Fruit fly (Drosophila melanogaster): ENCODE data around the gene CG8838.

The CG8838 gene

dm6 chr2L:3370920-3371319, 13.5 kb downstream of the CG8838 start:
- TF ChIP-seq dmrt93B (GFP tag; optimal IDR thresholded peaks at IDR 0.05) (no peak), psq (GFP tag; optimal IDR thresholded peaks at IDR 0.05) (no peak), Rel (GFP tag; optimal IDR thresholded peaks at IDR 0.05) (no peak), Rel (tag; optimal IDR thresholded peaks at IDR 0.05) (no peak), HLH106 (tag; optimal IDR thresholded peaks at IDR 0.05) (no peak)

DNA sequence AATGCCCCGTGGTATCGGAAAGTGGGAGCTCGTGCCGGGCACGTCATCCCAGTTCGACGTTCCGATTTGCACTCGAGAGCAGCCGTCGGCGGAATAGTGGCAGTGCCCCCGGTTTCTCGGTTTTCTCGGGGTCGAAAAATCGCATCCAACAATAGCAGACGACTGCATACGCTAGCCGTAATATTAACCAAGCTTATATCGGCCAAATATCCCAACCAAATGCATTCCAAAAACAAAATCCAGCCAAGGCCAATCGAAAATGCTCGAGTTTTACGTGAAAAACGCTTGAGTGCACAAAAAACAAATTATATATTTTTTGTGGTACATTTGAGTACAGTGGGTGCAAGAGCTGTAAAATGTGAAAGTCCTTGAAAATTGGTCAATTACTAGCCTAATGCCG, 13.9 kb downstream of the CG8838 start:
- TF ChIP-seq ey (GFP tag; optimal IDR thresholded peaks at IDR 0.05) (no peak), GATAd (GFP tag; optimal IDR thresholded peaks at IDR 0.05) (no peak), woc (GFP tag; optimal IDR thresholded peaks at IDR 0.05) (no peak), Hr83 (GFP tag; optimal IDR thresholded peaks at IDR 0.05; ENCODE audit: poor library complexity, severe bottlenecking) (no peak), Rel (GFP tag; optimal IDR thresholded peaks at IDR 0.05) (no peak), Rel (tag; optimal IDR thresholded peaks at IDR 0.05) (no peak), foxo (GFP tag; optimal IDR thresholded peaks at IDR 0.05) (no peak), dsf (GFP tag; optimal IDR thresholded peaks at IDR 0.05; ENCODE audit: borderline replicate concordance) (no peak), Mio (GFP tag; optimal IDR thresholded peaks at IDR 0.05) (no peak), rgr (GFP tag; optimal IDR thresholded peaks at IDR 0.05) (no peak), tai (GFP tag; optimal IDR thresholded peaks at IDR 0.05) (no peak)

dm6 chr2L:3371776-3372383, 14.4 kb downstream of the CG8838 start:
- no peak for TF ChIP-seq Vsx2 (GFP tag; optimal IDR thresholded peaks at IDR 0.05; ENCODE audit: partially characterized antibody)
- no peak for TF ChIP-seq Rel (GFP tag; optimal IDR thresholded peaks at IDR 0.05)
- TF ChIP-seq Rel (tag; optimal IDR thresholded peaks at IDR 0.05): peak; percentile 94
- TF ChIP-seq dmrt93B (GFP tag; optimal IDR thresholded peaks at IDR 0.05): no peak

DNA sequence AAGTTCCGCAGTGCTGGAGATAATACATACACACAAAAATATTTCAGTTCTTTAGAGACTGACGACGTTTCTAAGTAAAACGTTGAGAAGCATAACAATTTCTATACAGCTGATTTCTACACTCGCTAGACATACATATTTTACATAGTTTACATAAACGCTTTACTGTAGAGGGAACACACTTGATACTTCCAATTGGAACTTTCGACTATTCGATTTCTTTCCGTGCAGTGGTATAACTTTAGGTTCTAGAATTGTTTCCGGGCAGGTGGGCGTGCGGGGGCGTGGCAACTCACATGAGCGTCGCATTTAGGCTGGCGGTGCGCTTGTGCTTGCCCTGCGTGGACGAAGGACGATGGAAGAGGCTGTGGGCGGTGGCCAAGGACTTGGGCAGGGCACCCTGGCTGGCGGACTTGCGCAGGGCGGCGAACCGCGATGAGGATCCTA, 15.1 kb downstream of the CG8838 start:
- TF ChIP-seq dmrt93B (GFP tag; optimal IDR thresholded peaks at IDR 0.05) (no peak), Abd-B (GFP tag; optimal IDR thresholded peaks at IDR 0.05) (no peak), ey (GFP tag; optimal IDR thresholded peaks at IDR 0.05) (no peak), dsf (GFP tag; optimal IDR thresholded peaks at IDR 0.05; ENCODE audit: borderline replicate concordance) (no peak), CG9705 (GFP tag; optimal IDR thresholded peaks at IDR 0.05) (no peak), fru (GFP tag; optimal IDR thresholded peaks at IDR 0.05) (peak; percentile 19), jim (GFP tag; optimal IDR thresholded peaks at IDR 0.05) (no peak), Hnf4 (GFP tag; optimal IDR thresholded peaks at IDR 0.05) (peak; percentile 12), lola (GFP tag; optimal IDR thresholded peaks at IDR 0.05) (no peak), sage (GFP tag; optimal IDR thresholded peaks at IDR 0.05) (no peak), Dfd (GFP tag; optimal IDR thresholded peaks at IDR 0.05) (no peak), psq (GFP tag; optimal IDR thresholded peaks at IDR 0.05) (peak; percentile 13), dl (GFP tag; optimal IDR thresholded peaks at IDR 0.05; ENCODE audit: insufficient read depth in 1 of 2, partially characterized antibody in 2 of 2) (no peak), woc (GFP tag; optimal IDR thresholded peaks at IDR 0.05) (no peak), tai (GFP tag; optimal IDR thresholded peaks at IDR 0.05) (no peak), sv (GFP tag; optimal IDR thresholded peaks at IDR 0.05) (no peak), rgr (GFP tag; optimal IDR thresholded peaks at IDR 0.05) (no peak), OdsH (GFP tag; optimal IDR thresholded peaks at IDR 0.05) (no peak), foxo (GFP tag; optimal IDR thresholded peaks at IDR 0.05) (peak in 1 of 2 experiments; percentile 10), Hr83 (GFP tag; optimal IDR thresholded peaks at IDR 0.05; ENCODE audit: poor library complexity, severe bottlenecking) (no peak), CrebA (GFP tag; optimal IDR thresholded peaks at IDR 0.05; ENCODE audit: borderline replicate concordance) (no peak), usp (GFP tag; optimal IDR thresholded peaks at IDR 0.05) (no peak), HLH106 (tag; optimal IDR thresholded peaks at IDR 0.05) (peak; percentile 31)

dm6 chr2L:3373242-3373641, 15.8 kb downstream of the CG8838 start, which contains the start of gene GramD1B:
Gene GramD1B (minus strand): TSS chr2L:3373372.
- TF ChIP-seq Jra (GFP tag; optimal IDR thresholded peaks at IDR 0.05) (peak; percentile 6), lola (GFP tag; optimal IDR thresholded peaks at IDR 0.05) (no peak), dsf (GFP tag; optimal IDR thresholded peaks at IDR 0.05; ENCODE audit: borderline replicate concordance) (no peak), CG9705 (GFP tag; optimal IDR thresholded peaks at IDR 0.05) (no peak), dl (GFP tag; optimal IDR thresholded peaks at IDR 0.05; ENCODE audit: insufficient read depth in 1 of 2, partially characterized antibody in 2 of 2) (no peak), foxo (GFP tag; optimal IDR thresholded peaks at IDR 0.05) (peak in 1 of 2 experiments; percentile 23), Dif (GFP tag; optimal IDR thresholded peaks at IDR 0.05; ENCODE audit: partially characterized antibody) (no peak), GATAd (GFP tag; optimal IDR thresholded peaks at IDR 0.05) (no peak), CrebA (GFP tag; optimal IDR thresholded peaks at IDR 0.05; ENCODE audit: borderline replicate concordance) (no peak), pan (optimal IDR thresholded peaks at IDR 0.05) (no peak), Abd-B (GFP tag; optimal IDR thresholded peaks at IDR 0.05) (no peak), sv (GFP tag; optimal IDR thresholded peaks at IDR 0.05) (no peak), Sp1 (GFP tag; optimal IDR thresholded peaks at IDR 0.05) (peak; percentile 13), rgr (GFP tag; optimal IDR thresholded peaks at IDR 0.05) (peak; percentile 24), OdsH (GFP tag; optimal IDR thresholded peaks at IDR 0.05) (no peak), Rel (GFP tag; optimal IDR thresholded peaks at IDR 0.05) (no peak), Rel (tag; optimal IDR thresholded peaks at IDR 0.05) (peak; percentile 45), HLH106 (tag; optimal IDR thresholded peaks at IDR 0.05) (peak; percentile 21), h (GFP tag; optimal IDR thresholded peaks at IDR 0.05) (peak; percentile 46), Hnf4 (GFP tag; optimal IDR thresholded peaks at IDR 0.05) (peak; percentile 52), Mio (GFP tag; optimal IDR thresholded peaks at IDR 0.05) (no peak), woc (GFP tag; optimal IDR thresholded peaks at IDR 0.05) (no peak), jim (GFP tag; optimal IDR thresholded peaks at IDR 0.05) (no peak), br (GFP tag; optimal IDR thresholded peaks at IDR 0.05) (no peak)

Measured in whole organism, wandering third instar larva.